Worm (Caenorhabditis elegans) whole organism, dauer: ENCODE results near the gene Y27F2A.6.
"Not testable (repeated sequence)": the region's sequence is repeated elsewhere in the genome, so short reads cannot be mapped to it uniquely, and the experiment has no call there.

ENCODE experiments used
- unc-62 ChIP-seq: sonication (generic microtip); optimal IDR thresholded peaks from 2 replicates; lab custom pipeline; 2017; ENCODE audit warnings: missing biosample characterization, missing genetic modification reagents, missing genetic modification characterization

The Y27F2A.6 gene

DNA sequence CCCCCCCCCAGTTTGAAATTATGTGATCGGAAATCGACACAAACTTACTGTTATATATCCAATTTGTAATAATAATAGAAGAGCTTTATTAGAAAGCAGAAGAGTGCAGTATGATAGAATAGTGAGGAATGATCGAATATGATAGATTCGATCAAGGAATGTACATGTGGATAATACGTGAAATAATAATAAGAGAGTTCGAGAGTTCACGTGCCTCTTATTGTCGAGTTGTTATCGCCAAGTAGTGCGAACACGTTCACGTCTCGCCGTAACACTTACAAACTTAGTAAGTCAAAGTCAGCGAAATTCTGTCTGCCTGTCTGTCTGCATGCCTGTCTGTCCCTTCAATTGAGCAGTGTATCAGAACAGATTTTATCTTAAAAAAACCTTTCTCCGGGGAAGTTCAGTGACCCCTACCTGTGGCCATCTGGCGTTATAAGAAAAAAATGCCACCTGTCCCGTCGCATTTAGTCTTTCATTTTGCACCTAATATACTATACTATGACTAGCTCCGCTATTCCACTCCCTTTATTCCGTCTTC lies at the start of gene Y27F2A.6, which contains the start of gene Y27F2A.8:
Y27F2A.6 (minus strand) TSS at position 101 of the 541 bp plus-strand sequence.
Y27F2A.8 (plus strand) TSS at position 491 of the 541 bp plus-strand sequence.
- TF ChIP-seq unc-62 (GFP tag; lab: Kevin White, UChicago) = not testable (repeated sequence)

DNA sequence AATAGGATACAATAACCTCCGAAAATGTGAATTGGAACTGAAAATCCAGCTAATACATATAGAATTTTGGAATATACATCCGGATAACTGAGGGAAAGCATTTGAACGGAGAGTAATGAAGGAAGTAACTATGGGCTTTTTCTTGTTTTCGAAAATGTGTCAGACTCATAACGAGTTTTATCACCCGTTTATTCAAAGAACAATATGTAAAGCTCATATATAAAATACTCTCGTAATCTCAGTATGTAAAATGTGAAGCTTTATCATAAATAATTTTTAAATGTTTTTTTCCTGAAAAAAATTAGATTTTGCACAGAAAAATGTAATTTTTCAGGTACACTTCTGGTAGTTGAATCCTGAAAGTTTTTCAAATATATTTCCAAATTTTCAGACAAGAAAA lies 47.2 kb upstream of the Y27F2A.6 start, which contains the start of gene srh-297:
srh-297 (minus strand) TSS at position 101 of the 400 bp plus-strand sequence.
- TF ChIP-seq unc-62 (GFP tag; lab: Kevin White, UChicago) = no peak

DNA sequence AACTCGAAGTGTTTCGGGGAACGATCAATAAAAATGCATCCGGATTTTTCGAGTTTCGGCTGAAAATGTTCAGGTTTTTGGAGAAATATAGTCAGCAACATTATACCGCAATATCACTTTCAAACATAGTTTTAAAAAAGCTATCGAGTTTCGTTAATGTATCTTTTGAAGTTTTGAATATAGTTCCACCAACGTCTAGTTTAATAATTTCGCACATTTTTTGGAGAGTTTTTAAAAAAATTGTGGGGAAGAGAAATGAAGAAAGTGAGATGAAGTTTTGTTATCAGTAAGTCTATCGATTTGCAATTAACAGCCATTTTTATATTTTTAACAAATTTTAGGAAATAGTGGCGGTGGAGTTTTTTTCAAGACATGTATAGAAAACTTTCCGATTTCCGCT lies 42.6 kb upstream of the Y27F2A.6 start, which contains the start of gene ZC239.17:
ZC239.17 (minus strand) TSS at position 101 of the 400 bp plus-strand sequence.
- no peak for TF ChIP-seq unc-62 (GFP tag; lab: Kevin White, UChicago)

DNA sequence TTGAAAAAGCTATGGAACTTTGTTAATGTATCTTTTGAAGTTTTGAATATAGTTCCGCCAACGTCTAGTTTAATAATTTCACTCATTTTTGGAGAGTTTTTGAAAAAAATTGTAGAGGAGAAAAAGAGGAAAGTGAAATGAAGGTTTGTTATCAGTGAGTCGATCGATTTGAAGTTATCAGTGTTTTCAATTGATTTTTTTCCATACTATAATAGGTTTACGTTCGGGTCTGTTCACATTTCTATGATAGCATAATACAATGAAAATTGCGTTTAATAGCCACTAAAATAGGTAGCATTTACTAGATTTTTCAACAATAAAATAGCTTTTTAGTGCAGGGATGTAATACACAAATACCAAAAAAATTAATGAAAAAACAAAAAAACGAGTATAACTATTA lies 42.0 kb upstream of the Y27F2A.6 start, which contains the start of gene ZC239.16:
ZC239.16 (minus strand) TSS at position 120 of the 400 bp plus-strand sequence.
- no peak for TF ChIP-seq unc-62 (GFP tag; lab: Kevin White, UChicago)

DNA sequence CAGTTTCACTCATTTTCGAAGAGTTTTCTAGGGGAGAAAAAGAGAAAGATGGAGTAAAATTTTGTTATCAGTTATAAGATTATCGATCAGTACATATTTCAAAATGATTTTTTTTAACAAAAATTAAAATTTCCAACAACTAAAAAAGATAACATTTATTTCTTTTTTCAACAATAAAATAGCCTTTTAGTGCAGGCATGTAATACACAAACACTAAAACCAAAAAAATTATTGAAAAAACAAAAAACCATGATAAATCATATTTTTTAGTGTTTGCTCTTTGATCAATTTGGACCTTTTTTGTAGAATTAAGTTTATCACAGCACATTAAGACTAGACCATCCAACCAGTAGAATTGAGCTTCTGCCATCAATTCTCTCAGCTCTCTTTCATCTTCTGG lies 41.4 kb upstream of the Y27F2A.6 start, which contains the start of gene ZC239.15:
ZC239.15 (minus strand) TSS at position 101 of the 400 bp plus-strand sequence.
- no peak for TF ChIP-seq unc-62 (GFP tag; lab: Kevin White, UChicago)

DNA sequence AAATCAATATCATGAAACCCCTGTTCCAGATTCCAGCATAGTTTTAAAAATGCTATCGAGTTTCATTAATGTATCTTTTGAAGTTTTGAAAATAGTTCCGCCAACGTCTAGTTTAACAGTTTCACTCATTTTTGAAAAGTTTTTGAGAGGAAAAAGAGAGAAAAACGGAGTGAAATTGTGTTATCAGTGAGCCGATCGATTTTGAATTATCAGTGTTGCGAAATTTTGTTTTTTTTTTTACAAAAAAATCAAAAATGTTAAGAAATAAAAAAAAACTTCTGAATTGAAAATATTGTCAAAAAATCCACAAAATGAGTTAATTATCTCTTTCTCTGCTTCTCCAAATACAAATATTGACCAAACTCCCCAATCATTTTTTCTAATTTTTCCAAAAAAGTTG lies 39.5 kb upstream of the Y27F2A.6 start, which contains the start of gene ZC239.13:
ZC239.13 (minus strand) TSS at position 154 of the 400 bp plus-strand sequence.
- TF ChIP-seq unc-62 (GFP tag; lab: Kevin White, UChicago) = no peak

DNA sequence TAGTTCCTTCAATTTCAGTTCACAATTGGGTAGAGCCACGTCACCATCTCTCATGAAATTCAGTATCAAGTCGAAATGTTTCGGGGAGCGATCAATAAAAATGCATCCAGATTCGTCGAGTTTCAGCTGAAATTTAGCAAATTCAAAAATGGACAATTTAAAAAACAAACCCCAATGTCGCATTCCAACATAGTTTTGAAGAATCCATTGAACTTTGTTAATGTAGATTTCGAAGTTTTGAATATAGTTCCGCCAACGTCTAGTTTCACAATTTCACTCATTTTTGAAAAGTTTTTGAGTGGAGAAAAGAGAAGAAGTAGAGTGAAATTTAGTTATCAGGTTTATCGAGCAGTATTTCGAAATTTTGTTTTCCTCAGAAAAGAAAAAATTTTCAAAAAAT lies 38.5 kb upstream of the Y27F2A.6 start, which contains the start of gene ZC239.14:
ZC239.14 (minus strand) TSS at position 305 of the 400 bp plus-strand sequence.
- no peak for TF ChIP-seq unc-62 (GFP tag; lab: Kevin White, UChicago)

DNA sequence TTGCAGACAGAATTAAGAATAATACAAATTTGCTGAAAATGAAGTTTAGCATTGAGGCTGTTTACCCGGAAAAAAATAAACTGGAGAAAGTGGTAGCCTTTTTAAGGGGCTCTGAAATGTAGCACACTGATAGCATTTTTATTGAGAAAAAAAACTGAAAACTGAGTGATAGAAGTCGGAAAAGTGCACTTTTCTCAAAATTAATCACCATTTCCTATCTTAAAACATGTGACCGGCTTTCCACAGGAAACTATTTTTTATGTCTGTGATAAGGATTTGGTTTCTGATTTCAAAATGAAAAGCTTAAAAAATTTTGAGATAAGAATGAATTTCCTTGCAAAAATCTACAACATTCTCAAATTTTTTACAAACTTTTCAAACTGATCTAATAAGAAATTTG lies 37.5 kb upstream of the Y27F2A.6 start, which contains the start of gene ZC239.22:
ZC239.22 (minus strand) TSS at position 101 of the 400 bp plus-strand sequence.
- TF ChIP-seq unc-62 (GFP tag; lab: Kevin White, UChicago) = no peak

DNA sequence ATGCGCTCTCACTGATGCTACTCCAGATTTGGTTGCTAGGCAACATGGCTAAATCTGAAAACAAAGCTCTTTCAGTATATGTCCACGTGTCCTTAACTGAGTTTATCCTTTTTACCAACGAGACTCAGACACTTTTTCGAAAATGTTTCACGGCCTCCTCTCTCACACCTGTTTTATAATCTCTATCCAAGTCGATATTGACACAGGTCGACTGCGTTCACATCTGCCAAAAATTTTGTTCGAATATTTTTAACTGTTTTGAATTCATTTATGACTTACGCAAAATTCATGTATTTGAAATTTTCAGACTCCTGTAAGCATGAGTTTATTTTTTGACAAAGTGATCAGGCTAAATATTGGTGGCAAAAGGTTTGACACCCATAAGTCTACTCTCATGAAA lies 32.6 kb upstream of the Y27F2A.6 start, which contains the start of gene ZC239.3:
ZC239.3 (plus strand) TSS at position 301 of the 400 bp plus-strand sequence.
- not testable (repeated sequence) for TF ChIP-seq unc-62 (GFP tag; lab: Kevin White, UChicago)

DNA sequence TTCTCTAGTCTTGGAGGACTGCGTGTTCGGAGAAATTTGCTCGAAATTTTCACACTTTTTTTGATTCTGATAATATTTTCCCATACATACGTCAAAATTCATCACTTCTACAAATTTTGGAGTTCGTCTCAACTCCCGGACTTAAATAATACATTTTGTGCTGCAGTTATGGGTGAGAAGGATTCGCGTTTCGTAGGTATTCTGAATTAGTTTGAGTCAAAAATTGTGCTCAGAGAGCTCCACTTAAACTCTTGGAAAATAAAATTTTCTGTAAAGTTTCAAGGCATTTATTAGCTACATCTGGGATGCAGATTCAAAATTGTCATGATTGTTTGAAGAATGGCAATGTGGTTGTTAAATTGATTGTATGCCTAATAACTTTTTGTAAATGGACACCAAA lies 30.7 kb upstream of the Y27F2A.6 start, which contains the start of gene ZC239.4:
ZC239.4 (plus strand) TSS at position 301 of the 400 bp plus-strand sequence.
- TF ChIP-seq unc-62 (GFP tag; lab: Kevin White, UChicago) = no peak

DNA sequence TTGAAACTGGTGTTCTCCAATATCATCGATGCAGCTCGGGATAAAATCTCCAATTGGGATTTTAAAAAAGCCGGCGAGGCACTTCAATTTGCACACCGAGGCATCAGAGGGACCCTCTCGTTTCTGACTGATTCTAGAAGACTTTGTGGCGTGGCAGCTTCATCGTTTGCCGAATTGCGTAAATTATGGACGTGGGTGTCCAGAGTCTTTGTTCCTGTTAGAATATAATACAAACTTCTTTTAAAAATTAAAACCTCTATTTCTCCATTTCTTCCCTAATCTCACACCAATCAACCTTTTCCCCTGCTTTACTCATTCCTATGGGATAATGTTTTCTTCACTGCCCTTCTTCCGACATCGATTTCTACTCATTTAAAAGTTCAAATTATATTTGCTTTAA lies 27.2 kb upstream of the Y27F2A.6 start, which contains the start of gene ZC239.5:
ZC239.5 (plus strand) TSS at position 301 of the 400 bp plus-strand sequence.
- no peak for TF ChIP-seq unc-62 (GFP tag; lab: Kevin White, UChicago)

DNA sequence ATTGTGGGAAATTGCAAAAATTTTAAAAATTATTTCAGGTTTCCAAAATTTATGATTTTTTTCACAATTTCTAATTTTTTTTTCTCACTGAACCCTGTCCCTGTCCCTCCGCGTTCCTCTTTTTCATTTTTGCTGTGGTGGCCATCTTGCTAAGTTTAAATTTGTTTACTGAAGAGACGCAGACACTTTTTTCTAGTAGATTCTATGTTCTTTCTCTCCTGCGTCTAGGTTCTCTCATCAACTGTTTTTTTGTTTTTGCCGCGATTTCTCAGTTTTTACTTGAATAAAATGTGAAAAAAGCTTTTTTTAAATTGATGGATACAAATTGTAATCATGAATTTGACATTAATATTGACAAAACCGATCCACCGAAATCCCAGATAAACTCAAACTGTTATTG lies 26.1 kb upstream of the Y27F2A.6 start, which contains the start of gene ZC239.6:
ZC239.6 (plus strand) TSS at position 381 of the 400 bp plus-strand sequence.
- no peak for TF ChIP-seq unc-62 (GFP tag; lab: Kevin White, UChicago)

DNA sequence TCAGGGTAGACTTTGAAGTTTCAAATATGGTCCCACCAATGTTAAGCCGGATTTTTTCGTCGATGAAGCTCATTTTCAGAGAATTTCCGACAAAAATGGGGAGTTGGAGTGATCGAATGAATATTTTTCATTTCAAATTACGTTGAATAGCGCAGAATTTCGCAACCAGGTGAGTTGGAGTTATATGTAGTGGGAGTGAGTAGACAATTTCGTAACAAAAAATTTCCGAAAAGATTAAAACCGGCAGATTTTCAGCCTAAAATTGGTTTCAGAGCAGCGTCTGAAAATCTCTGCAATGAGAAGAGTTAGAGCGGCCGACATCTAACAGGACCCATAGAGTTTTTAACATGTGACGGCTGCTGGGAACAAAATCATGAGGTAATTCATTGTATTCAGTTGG lies 25.5 kb upstream of the Y27F2A.6 start, which contains the start of gene sdz-35:
sdz-35 (minus strand) TSS at position 101 of the 400 bp plus-strand sequence.
- no peak for TF ChIP-seq unc-62 (GFP tag; lab: Kevin White, UChicago)

DNA sequence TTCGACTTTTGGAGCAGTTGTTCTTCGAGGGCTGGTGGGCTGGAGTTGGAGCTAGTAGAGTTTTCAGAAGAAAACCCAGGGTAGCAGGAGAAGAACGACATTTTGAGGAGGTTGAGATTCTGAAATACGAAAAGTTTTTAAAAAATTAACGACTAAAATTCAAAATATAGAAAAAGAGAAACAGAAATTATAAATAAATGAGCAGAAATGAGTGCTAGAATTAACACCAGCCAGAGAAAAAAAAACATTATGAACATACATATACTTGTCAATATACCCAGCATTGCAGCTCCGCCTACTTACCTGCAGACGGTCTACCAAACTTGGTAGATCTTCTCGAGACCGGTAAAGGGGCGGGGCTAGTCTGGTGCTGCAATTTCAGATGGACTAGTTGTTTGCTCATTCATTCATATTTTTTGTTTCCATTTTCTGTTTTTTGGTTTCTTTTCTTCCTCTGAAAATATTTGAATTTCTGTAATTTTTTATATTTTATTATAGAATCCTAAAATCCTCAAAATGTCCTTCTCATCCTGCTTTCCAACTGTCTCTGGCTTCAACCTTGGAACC lies 23.3 kb upstream of the Y27F2A.6 start, which contains the start of the genes ZC239.20 and ZC239.21:
ZC239.20 (minus strand) TSS at position 101 of the 567 bp plus-strand sequence.
ZC239.21 (plus strand) TSS at position 517 of the 567 bp plus-strand sequence.
- TF ChIP-seq unc-62 (GFP tag; lab: Kevin White, UChicago) = no peak

DNA sequence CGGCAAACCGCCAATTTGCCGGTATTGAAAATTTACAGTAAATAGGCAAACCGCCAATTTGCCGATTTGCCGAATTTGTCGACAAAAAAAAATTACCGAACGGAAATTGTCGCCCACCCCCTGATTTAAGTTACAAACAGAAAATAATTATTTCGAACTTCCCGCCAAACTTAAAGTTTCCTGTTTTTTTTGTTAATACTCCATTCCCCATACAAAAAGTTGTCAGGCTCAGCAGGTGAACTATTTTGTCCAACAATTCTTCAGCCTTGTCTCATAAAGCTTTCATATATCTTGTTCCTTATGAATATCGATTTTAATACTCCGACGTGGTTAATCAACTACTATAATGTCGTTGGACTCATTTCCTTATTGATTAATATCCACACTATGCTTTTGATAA lies 20.2 kb upstream of the Y27F2A.6 start, which contains the start of gene sri-50:
sri-50 (plus strand) TSS at position 301 of the 400 bp plus-strand sequence.
- TF ChIP-seq unc-62 (GFP tag; lab: Kevin White, UChicago) = no peak
